Fruit fly (Drosophila melanogaster): ENCODE results near the gene CG34174.

Gene CG34174

DNA sequence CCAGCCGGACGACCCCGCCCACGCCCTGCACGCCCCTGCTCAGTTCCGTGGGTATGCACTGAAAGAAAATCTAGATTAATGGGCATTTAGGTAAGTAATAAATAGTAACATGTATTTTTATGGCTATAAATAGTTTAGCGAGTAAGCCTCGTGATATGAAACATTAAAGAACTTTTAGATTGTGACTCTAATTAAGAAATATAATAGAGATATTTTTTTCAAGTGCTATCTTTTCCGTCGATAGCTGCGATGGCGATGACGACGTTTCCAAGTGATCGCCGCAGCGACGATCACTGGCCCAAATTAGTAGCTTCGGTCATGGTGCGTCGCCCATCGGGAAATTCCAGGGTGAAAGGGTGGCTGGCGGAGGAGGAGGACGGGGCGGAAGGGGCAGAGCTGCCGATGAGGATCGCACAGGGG is 33.9 kb upstream of the CG34174 start (continued):
- TF ChIP-seq CG17359 (tag; optimal IDR thresholded peaks at IDR 0.05) = peak; percentile 96
- peak; percentile 34 for TF ChIP-seq CG9876 (GFP tag; optimal IDR thresholded peaks at IDR 0.05)
- peak; percentile 95 for TF ChIP-seq ATbp (GFP tag; optimal IDR thresholded peaks at IDR 0.05)
- TF ChIP-seq Usf (GFP tag; optimal IDR thresholded peaks at IDR 0.05) = peak; percentile 47
- peak; percentile 80 for TF ChIP-seq Aef1 (GFP tag; IDR thresholded peaks at IDR 0.05)
- TF ChIP-seq CG3726 (GFP tag; IDR thresholded peaks at IDR 0.05) = peak; percentile 77; the same call in 2 of the 3 replicates
- peak; percentile 71 for TF ChIP-seq CG7271 (tag; optimal IDR thresholded peaks at IDR 0.05)
- TF ChIP-seq Dp (GFP tag; optimal IDR thresholded peaks at IDR 0.05) = no peak
- peak; percentile 94 for TF ChIP-seq HLH3B (GFP tag; IDR thresholded peaks at IDR 0.05)
- TF ChIP-seq ssp (GFP tag; IDR thresholded peaks at IDR 0.05) = peak; percentile 76
- TF ChIP-seq jigr1 (GFP tag; IDR thresholded peaks at IDR 0.05) = peak; percentile 80
- TF ChIP-seq Spps (tag; optimal IDR thresholded peaks at IDR 0.05) = peak; percentile 91
- peak; percentile 57 for TF ChIP-seq fd3F (GFP tag; optimal IDR thresholded peaks at IDR 0.05)
- TF ChIP-seq Antp (GFP tag; optimal IDR thresholded peaks at IDR 0.05) = peak; percentile 68
- peak; percentile 79 for TF ChIP-seq CG6854 (GFP tag; optimal IDR thresholded peaks at IDR 0.05)
- no peak for TF ChIP-seq HLH4C (GFP tag; IDR thresholded peaks at IDR 0.05; ENCODE audit: partially characterized antibody)
- peak; percentile 79 for TF ChIP-seq dimm (GFP tag; IDR thresholded peaks at IDR 0.05)
- no peak for TF ChIP-seq Opbp (GFP tag; IDR thresholded peaks at IDR 0.05; ENCODE audit: partially characterized antibody)
- TF ChIP-seq tap (tag; optimal IDR thresholded peaks at IDR 0.05) = peak; percentile 95
- TF ChIP-seq Lhr (GFP tag; optimal IDR thresholded peaks at IDR 0.05) = peak; percentile 83
- peak; percentile 82 for TF ChIP-seq cwo (GFP tag; optimal IDR thresholded peaks at IDR 0.05)
- TF ChIP-seq CG4282 (GFP tag; optimal IDR thresholded peaks at IDR 0.05) = no peak
- peak; percentile 91 for TF ChIP-seq dysf (GFP tag; IDR thresholded peaks at IDR 0.05)
- TF ChIP-seq Nf-YB (GFP tag; optimal IDR thresholded peaks at IDR 0.05) = peak; percentile 79
- peak; percentile 85 for TF ChIP-seq CG32767 (GFP tag; IDR thresholded peaks at IDR 0.05)
- peak; percentile 83 for TF ChIP-seq peb (GFP tag; IDR thresholded peaks at IDR 0.05)
- TF ChIP-seq gro (GFP tag; optimal IDR thresholded peaks at IDR 0.05) = peak; percentile 50
- TF ChIP-seq CG10979 (tag; optimal IDR thresholded peaks at IDR 0.05) = peak; percentile 96
- peak; percentile 85 for TF ChIP-seq CG5245 (GFP tag; optimal IDR thresholded peaks at IDR 0.05)
- TF ChIP-seq YL-1 (GFP tag; optimal IDR thresholded peaks at IDR 0.05) = peak; percentile 27
- TF ChIP-seq CG9932 (GFP tag; IDR thresholded peaks at IDR 0.05) = peak; percentile 73
- TF ChIP-seq usp (GFP tag; optimal IDR thresholded peaks at IDR 0.05) = no peak
- peak; percentile 85 for TF ChIP-seq CG11723 (GFP tag; optimal IDR thresholded peaks at IDR 0.05)
- TF ChIP-seq sug (tag; optimal IDR thresholded peaks at IDR 0.05) = peak; percentile 3
- TF ChIP-seq cato (GFP tag; optimal IDR thresholded peaks at IDR 0.05; ENCODE audit: borderline replicate concordance) = peak; percentile 80
- TF ChIP-seq CG2120 (GFP tag; optimal IDR thresholded peaks at IDR 0.05) = peak; percentile 73
- peak; percentile 78 for TF ChIP-seq ac (GFP tag; optimal IDR thresholded peaks at IDR 0.05)
- TF ChIP-seq CG12942 (GFP tag; optimal IDR thresholded peaks at IDR 0.05) = peak; percentile 82
- peak; percentile 47 for TF ChIP-seq CG30020 (tag; optimal IDR thresholded peaks at IDR 0.05)
- TF ChIP-seq CG11456 (GFP tag; IDR thresholded peaks at IDR 0.05) = peak; percentile 86
- peak; percentile 76 for TF ChIP-seq sim (GFP tag; IDR thresholded peaks at IDR 0.05)
- peak; percentile 96 for TF ChIP-seq CG17829 (tag; optimal IDR thresholded peaks at IDR 0.05)
- peak; percentile 81 for TF ChIP-seq Camta (GFP tag; optimal IDR thresholded peaks at IDR 0.05)
- TF ChIP-seq CG9817 (tag; optimal IDR thresholded peaks at IDR 0.05) = peak; percentile 81
- peak; percentile 54 for TF ChIP-seq CG10462 (GFP tag; optimal IDR thresholded peaks at IDR 0.05)
- TF ChIP-seq CG14014 (GFP tag; IDR thresholded peaks at IDR 0.05) = peak; percentile 87
- peak; percentile 69 for TF ChIP-seq CG10431 (GFP tag; optimal IDR thresholded peaks at IDR 0.05)
- TF ChIP-seq seq (GFP tag; IDR thresholded peaks at IDR 0.05) = peak; percentile 80
- TF ChIP-seq Pdp1 (GFP tag; optimal IDR thresholded peaks at IDR 0.05) = peak; percentile 78 to 83
- TF ChIP-seq CG15479 (GFP tag; optimal IDR thresholded peaks at IDR 0.05) = no peak
- TF ChIP-seq croc (GFP tag; conservative IDR thresholded peaks at IDR 0.05) = peak; percentile 88

Data from whole organism, embryonic.